Worm (Caenorhabditis elegans): ENCODE data around the gene srt-44.

ce11 chrIV:15074392-15074791, 29.0 kb upstream of the srt-44 start, which contains the start of gene srt-50:
- no peak for TF ChIP-seq ZK546.5 (tag; optimal IDR thresholded peaks at IDR 0.05)
- TF ChIP-seq pqm-1 (tag; optimal IDR thresholded peaks at IDR 0.05): no peak
- TF ChIP-seq mdl-1 (tag; optimal IDR thresholded peaks at IDR 0.05): no peak
- TF ChIP-seq set-16 (GFP tag; IDR thresholded peaks at IDR 0.05): no peak
- no peak for TF ChIP-seq zag-1 (tag; optimal IDR thresholded peaks at IDR 0.05)
- TF ChIP-seq nhr-25 (tag; optimal IDR thresholded peaks at IDR 0.05; ENCODE audit: borderline replicate concordance, insufficient read depth): no peak
